Worm (Caenorhabditis elegans): ENCODE results near the gene gas-1.

DNA sequence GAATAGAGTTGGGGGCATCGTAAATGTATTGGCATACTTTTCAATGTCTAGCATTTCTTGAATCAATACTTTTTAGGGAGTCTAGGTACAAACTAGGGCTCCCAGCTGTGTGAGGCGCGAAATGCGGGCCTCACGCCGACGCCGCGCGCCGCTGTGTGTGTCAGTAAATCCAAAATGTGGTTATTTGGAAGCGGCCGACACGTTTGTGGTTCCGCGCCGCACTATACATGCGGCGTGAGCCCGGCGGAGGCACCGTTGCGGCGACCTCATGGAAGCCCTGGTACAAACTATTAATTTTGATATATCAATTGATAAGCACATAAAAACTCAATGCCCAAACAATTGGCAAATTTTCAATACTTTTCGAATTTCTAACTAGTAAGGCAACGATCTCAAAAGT lies 4.0 kb downstream of the gas-1 start:
- TF ChIP-seq T22C8.4 (GFP tag; IDR thresholded peaks at IDR 0.05), result no peak
- TF ChIP-seq med-1 (GFP tag; optimal IDR thresholded peaks at IDR 0.05; ENCODE audit: insufficient read depth), result no peak
- no peak for TF ChIP-seq tab-1 (GFP tag; IDR thresholded peaks at IDR 0.05)
- no peak for TF ChIP-seq ztf-23 (GFP tag; IDR thresholded peaks at IDR 0.05)
- TF ChIP-seq ztf-29 (GFP tag; IDR thresholded peaks at IDR 0.05), result no peak

Measured in whole organism, midembryonic.